Worm (Caenorhabditis elegans): Measurements from ENCODE around the gene W06D11.5.

The W06D11.5 gene

DNA sequence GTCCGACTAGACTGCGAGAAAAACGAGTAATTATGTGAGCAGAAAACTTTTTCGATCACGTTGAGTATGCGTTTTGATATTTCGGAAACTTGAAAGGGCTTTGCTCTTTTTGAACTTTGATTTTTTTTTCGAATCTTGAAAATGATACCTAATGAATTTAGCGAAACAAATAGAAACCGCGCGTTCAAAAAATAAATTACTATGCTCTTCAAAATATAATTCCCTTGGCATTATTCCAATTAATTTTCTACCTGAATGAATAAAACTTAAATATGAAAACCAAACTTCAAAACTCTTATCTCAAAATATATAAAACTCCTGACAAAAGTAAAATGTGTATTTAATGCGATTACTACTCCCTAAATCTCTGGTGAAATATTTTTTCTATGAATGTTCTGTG is 15.3 kb downstream of the W06D11.5 start, which contains the start of gene xtr-2:
xtr-2 (plus strand) TSS at position 301 of the 400 bp plus-strand sequence.
- TF ChIP-seq ama-1 (optimal IDR thresholded peaks at IDR 0.05) (no peak), egl-27 (tag; optimal IDR thresholded peaks at IDR 0.05) (no peak), dmd-4 (tag; optimal IDR thresholded peaks at IDR 0.05) (no peak), Y55F3AM.14 (GFP tag; optimal IDR thresholded peaks at IDR 0.05) (no peak), sma-9 (GFP tag; optimal IDR thresholded peaks at IDR 0.05) (no peak), sma-9 (tag; optimal IDR thresholded peaks at IDR 0.05) (no peak), gmeb-1 (tag; optimal IDR thresholded peaks at IDR 0.05) (no peak), mab-5 (tag; optimal IDR thresholded peaks at IDR 0.05) (no peak), elt-3 (tag; optimal IDR thresholded peaks at IDR 0.05) (no peak), nhr-129 (tag; optimal IDR thresholded peaks at IDR 0.05) (no peak), lin-11 (tag; optimal IDR thresholded peaks at IDR 0.05) (no peak), nhr-10 (tag; optimal IDR thresholded peaks at IDR 0.05) (no peak)

DNA sequence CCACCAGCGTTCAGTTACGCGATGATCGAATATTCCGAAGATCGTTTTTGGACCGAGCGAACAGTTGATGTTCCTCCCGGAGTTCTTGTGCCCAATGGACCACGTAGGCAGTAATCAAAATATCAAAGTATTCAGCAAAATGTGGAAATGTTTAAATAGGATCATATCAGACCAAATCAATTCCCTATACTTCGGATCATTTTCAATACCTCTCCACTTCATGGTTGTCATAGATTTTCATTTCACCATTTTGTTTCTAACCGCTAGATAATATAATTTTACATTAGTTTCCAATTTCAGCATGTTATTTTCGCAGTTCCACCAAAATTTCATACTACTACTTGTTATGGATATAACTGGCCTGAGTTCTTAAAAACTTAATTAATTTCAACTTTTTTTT is 17.6 kb downstream of the W06D11.5 start:
- no peak for TF ChIP-seq ztf-1 (GFP tag; conservative IDR thresholded peaks at IDR 0.05)
- TF ChIP-seq ceh-16 (tag; optimal IDR thresholded peaks at IDR 0.05) = no peak
- TF ChIP-seq dmd-4 (tag; optimal IDR thresholded peaks at IDR 0.05) = no peak
- TF ChIP-seq snpc-4 (tag; optimal IDR thresholded peaks at IDR 0.05) = no peak
- TF ChIP-seq nhr-10 (tag; optimal IDR thresholded peaks at IDR 0.05) = no peak

DNA sequence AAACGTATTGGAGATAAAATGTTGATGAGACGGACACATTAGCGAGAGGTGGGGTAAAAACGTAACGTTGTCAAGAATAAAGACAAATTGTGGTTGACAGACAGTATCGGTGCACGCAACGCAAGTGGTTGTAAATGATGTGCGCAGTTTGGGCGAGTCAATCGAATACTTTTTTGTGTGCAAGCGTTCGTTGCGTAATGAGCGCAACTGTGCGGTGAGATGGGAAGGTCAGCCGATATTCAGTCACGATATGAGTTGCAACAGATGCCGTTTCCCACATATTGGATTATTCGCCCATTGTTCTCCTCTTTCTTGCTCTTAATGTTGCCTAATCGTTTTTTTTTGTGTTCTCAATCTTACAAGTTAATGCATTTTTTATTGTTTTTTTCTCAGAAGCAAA is 20.8 kb downstream of the W06D11.5 start, which contains the start of gene ceh-40:
ceh-40 (minus strand) TSS at position 41 of the 400 bp plus-strand sequence.
- TF ChIP-seq blmp-1 (tag; optimal IDR thresholded peaks at IDR 0.05; ENCODE audit: insufficient read depth) (no peak), ztf-1 (GFP tag; conservative IDR thresholded peaks at IDR 0.05) (no peak), mdl-1 (tag; optimal IDR thresholded peaks at IDR 0.05) (no peak), mbf-1 (tag; optimal IDR thresholded peaks at IDR 0.05) (no peak), sma-9 (GFP tag; optimal IDR thresholded peaks at IDR 0.05) (no peak), sma-9 (tag; optimal IDR thresholded peaks at IDR 0.05) (no peak), ztf-11 (tag; optimal IDR thresholded peaks at IDR 0.05) (no peak), ztf-4 (tag; optimal IDR thresholded peaks at IDR 0.05) (no peak), aly-2 (tag; optimal IDR thresholded peaks at IDR 0.05) (no peak), sma-3 (GFP tag; optimal IDR thresholded peaks at IDR 0.05) (no peak), zag-1 (tag; optimal IDR thresholded peaks at IDR 0.05) (no peak), egl-27 (tag; optimal IDR thresholded peaks at IDR 0.05) (no peak), unc-62 (GFP tag; optimal IDR thresholded peaks at IDR 0.05) (no peak), peb-1 (tag; optimal IDR thresholded peaks at IDR 0.05) (no peak), F13H6.1 (tag; optimal IDR thresholded peaks at IDR 0.05) (no peak), mab-5 (tag; optimal IDR thresholded peaks at IDR 0.05) (no peak), skn-1 (tag; optimal IDR thresholded peaks at IDR 0.05) (no peak), alr-1 (tag; optimal IDR thresholded peaks at IDR 0.05) (no peak), lin-13 (GFP tag; optimal IDR thresholded peaks at IDR 0.05) (no peak)

DNA sequence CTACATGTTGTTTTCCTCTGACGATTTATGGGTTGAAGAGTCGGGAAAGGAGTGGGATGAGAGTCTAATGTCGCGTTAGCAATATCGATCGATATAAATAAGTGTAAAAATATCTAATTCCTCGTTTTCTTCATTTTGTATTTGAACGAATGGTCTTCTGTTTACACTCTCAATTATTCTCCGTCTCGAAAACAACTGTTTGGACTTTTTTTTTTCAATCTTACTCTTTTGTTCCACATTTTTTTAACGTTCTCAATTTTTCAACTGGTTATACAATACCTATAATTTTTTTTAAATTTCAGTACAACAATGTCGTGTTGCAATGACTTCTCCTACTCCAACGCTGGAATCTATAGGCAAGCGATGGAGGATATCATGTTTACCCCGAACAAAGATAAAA is 21.4 kb downstream of the W06D11.5 start, which contains the start of gene F17A2.13:
F17A2.13 (plus strand) TSS at position 301 of the 400 bp plus-strand sequence.
- TF ChIP-seq unc-62 (GFP tag; optimal IDR thresholded peaks at IDR 0.05) (no peak), mab-5 (tag; optimal IDR thresholded peaks at IDR 0.05) (no peak), sma-3 (GFP tag; optimal IDR thresholded peaks at IDR 0.05) (no peak), dmd-4 (tag; optimal IDR thresholded peaks at IDR 0.05) (no peak), nhr-21 (tag; optimal IDR thresholded peaks at IDR 0.05) (no peak), R02D3.7 (tag; optimal IDR thresholded peaks at IDR 0.05) (no peak), ztf-1 (GFP tag; conservative IDR thresholded peaks at IDR 0.05) (no peak), Y55F3AM.14 (GFP tag; optimal IDR thresholded peaks at IDR 0.05) (no peak)

DNA sequence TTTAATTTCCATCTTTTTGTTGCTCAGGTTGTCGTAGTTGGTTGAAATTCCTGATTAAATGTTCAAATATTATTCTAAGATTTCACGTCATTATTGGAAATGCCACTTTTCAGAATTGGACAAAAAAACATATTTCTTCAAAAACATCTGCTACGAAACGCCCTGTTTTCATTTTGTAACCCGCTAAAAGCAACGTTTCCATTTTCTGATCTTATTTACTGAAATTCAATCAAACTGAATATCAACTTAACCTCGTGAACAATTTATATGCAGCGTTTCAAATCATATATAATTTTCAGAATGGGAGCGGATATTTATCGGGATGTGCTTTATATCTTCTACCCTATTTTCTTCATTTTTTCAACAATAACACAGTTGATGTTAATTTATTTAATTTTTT is 23.5 kb downstream of the W06D11.5 start, which contains the start of gene srd-40:
srd-40 (plus strand) TSS at position 301 of the 400 bp plus-strand sequence.
- no peak for TF ChIP-seq C34F6.9 (tag; optimal IDR thresholded peaks at IDR 0.05)
- no peak for TF ChIP-seq ztf-4 (tag; optimal IDR thresholded peaks at IDR 0.05)
- no peak for TF ChIP-seq ZK546.5 (tag; optimal IDR thresholded peaks at IDR 0.05)

DNA sequence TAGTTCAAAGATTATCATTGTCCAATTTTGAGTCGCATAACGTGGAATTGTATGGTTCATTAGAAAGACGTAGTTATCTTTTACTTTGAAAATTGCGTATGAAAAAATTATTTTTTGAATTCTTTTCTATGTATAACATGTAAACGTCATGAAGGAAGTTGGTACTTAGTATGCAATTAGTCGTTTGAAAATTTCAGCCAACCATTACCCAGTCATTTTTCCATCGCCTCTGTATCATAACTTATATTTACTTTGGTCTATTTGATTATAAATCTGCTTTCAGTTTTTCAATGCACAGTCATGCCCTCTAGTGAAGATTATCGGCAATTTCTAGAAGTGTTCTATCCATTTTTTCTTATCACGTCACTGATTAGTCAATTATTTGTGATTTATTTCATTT is 26.5 kb downstream of the W06D11.5 start, which contains the start of gene srd-41:
srd-41 (plus strand) TSS at position 301 of the 400 bp plus-strand sequence.
- TF ChIP-seq unc-62 (GFP tag; optimal IDR thresholded peaks at IDR 0.05) = no peak
- no peak for TF ChIP-seq ztf-1 (GFP tag; conservative IDR thresholded peaks at IDR 0.05)
- no peak for TF ChIP-seq elt-1 (tag; optimal IDR thresholded peaks at IDR 0.05)
- no peak for TF ChIP-seq egl-27 (tag; optimal IDR thresholded peaks at IDR 0.05)
- no peak for TF ChIP-seq nhr-77 (tag; optimal IDR thresholded peaks at IDR 0.05)
- TF ChIP-seq nhr-10 (tag; optimal IDR thresholded peaks at IDR 0.05) = no peak
- TF ChIP-seq zag-1 (tag; optimal IDR thresholded peaks at IDR 0.05) = no peak
- TF ChIP-seq crh-2 (tag; optimal IDR thresholded peaks at IDR 0.05) = no peak
- no peak for TF ChIP-seq ceh-16 (tag; optimal IDR thresholded peaks at IDR 0.05)
- no peak for TF ChIP-seq unc-55 (GFP tag; optimal IDR thresholded peaks at IDR 0.05)
- TF ChIP-seq alr-1 (tag; optimal IDR thresholded peaks at IDR 0.05) = no peak
- TF ChIP-seq mab-5 (tag; optimal IDR thresholded peaks at IDR 0.05) = no peak
- no peak for TF ChIP-seq lsy-2 (tag; optimal IDR thresholded peaks at IDR 0.05)
- TF ChIP-seq mdl-1 (tag; optimal IDR thresholded peaks at IDR 0.05) = no peak

Measured in whole organism, L2 larva.